Fruit fly (Drosophila melanogaster): ENCODE measurements around the gene IntS14.

The IntS14 gene

dm6 chr2L:1157679-1158518 lies 6.3 kb upstream of the IntS14 start, which contains the start of gene capt:
Gene capt, minus strand, starts transcription at chr2L:1158262.
- TF ChIP-seq EcR (GFP tag; optimal IDR thresholded peaks at IDR 0.05) (peak; percentile 82), CG4496 (GFP tag; IDR thresholded peaks at IDR 0.05) (no peak), CG32121 (GFP tag; IDR thresholded peaks at IDR 0.05) (peak; percentile 26; the same call in 1 of the 2 replicates), Pif1A (GFP tag; optimal IDR thresholded peaks at IDR 0.05) (no peak), CG10348 (GFP tag; IDR thresholded peaks at IDR 0.05) (no peak), CG9948 (tag; optimal IDR thresholded peaks at IDR 0.05) (peak; percentile 23), Ets98B (GFP tag; IDR thresholded peaks at IDR 0.05) (peak; percentile 7; the same call in 1 of the 2 replicates), Snoo (tag; optimal IDR thresholded peaks at IDR 0.05) (no peak), CG15710 (tag; optimal IDR thresholded peaks at IDR 0.05) (peak; percentile 48), CG13204 (GFP tag; optimal IDR thresholded peaks at IDR 0.05) (no peak), CG8159 (tag; optimal IDR thresholded peaks at IDR 0.05) (peak; percentile 53), Pif1B (GFP tag; optimal IDR thresholded peaks at IDR 0.05) (no peak), CG17806 (tag; optimal IDR thresholded peaks at IDR 0.05) (peak; percentile 20), CG8301 (tag; optimal IDR thresholded peaks at IDR 0.05) (peak; percentile 15)

dm6 chr2L:1158519-1159319 lies 5.5 kb upstream of the IntS14 start, which contains the start of gene Tango14:
Gene Tango14, plus strand, starts transcription at chr2L:1158661.
- TF ChIP-seq gl (tag; optimal IDR thresholded peaks at IDR 0.05) = no peak
- TF ChIP-seq fd96Ca (GFP tag; IDR thresholded peaks at IDR 0.05) = 0 out of 3 replicates have a peak, but pooled peaks have one; percentile 38
- 0 out of 3 replicates have a peak, but pooled peaks have one; percentile 42 for TF ChIP-seq CG4496 (GFP tag; IDR thresholded peaks at IDR 0.05)

dm6 chr2L:1163538-1164143 lies 602 bp upstream of the IntS14 start, which contains the start of gene CG5080:
Gene CG5080, minus strand, starts transcription at chr2L:1163886.
- TF ChIP-seq fd96Ca (GFP tag; IDR thresholded peaks at IDR 0.05) = 0 out of 3 replicates have a peak, but pooled peaks have one; percentile 16
- no peak for TF ChIP-seq CG13204 (GFP tag; optimal IDR thresholded peaks at IDR 0.05)
- TF ChIP-seq CG15710 (tag; optimal IDR thresholded peaks at IDR 0.05) = no peak
- TF ChIP-seq CG34367 (tag; optimal IDR thresholded peaks at IDR 0.05) = no peak
- TF ChIP-seq Snoo (tag; optimal IDR thresholded peaks at IDR 0.05) = no peak

- TF ChIP-seq CG8301 (tag; optimal IDR thresholded peaks at IDR 0.05) = no peak
- TF ChIP-seq fd96Ca (GFP tag; IDR thresholded peaks at IDR 0.05) = no peak
- no peak for TF ChIP-seq D1 (tag; optimal IDR thresholded peaks at IDR 0.05)
- TF ChIP-seq CG17806 (tag; optimal IDR thresholded peaks at IDR 0.05) = no peak
- no peak for TF ChIP-seq CG15710 (tag; optimal IDR thresholded peaks at IDR 0.05)
- no peak for TF ChIP-seq CG4496 (GFP tag; IDR thresholded peaks at IDR 0.05)
- TF ChIP-seq CG14655 (GFP tag; optimal IDR thresholded peaks at IDR 0.05) = no peak
- no peak for TF ChIP-seq gl (tag; optimal IDR thresholded peaks at IDR 0.05)
Measured at dm6 chr2L:1166326-1166725, 2.1 kb downstream of the IntS14 start, which contains the start of gene CG14341. Gene CG14341, plus strand, starts transcription at chr2L:1166506.

dm6 chr2L:1169867-1170415 lies 5.7 kb downstream of the IntS14 start, which contains the start of the genes CG31922 and Plap:
Gene CG31922, plus strand, starts transcription at chr2L:1170181.
Gene Plap, minus strand, starts transcription at chr2L:1170365.
- TF ChIP-seq Pif1A (GFP tag; optimal IDR thresholded peaks at IDR 0.05) (no peak), Pif1B (GFP tag; optimal IDR thresholded peaks at IDR 0.05) (no peak), EcR (GFP tag; optimal IDR thresholded peaks at IDR 0.05) (peak; percentile 99), CG8301 (tag; optimal IDR thresholded peaks at IDR 0.05) (no peak), rn (GFP tag; IDR thresholded peaks at IDR 0.05) (no peak), Ets98B (GFP tag; IDR thresholded peaks at IDR 0.05) (peak; percentile 24; the same call in 1 of the 2 replicates), CG32121 (GFP tag; IDR thresholded peaks at IDR 0.05) (no peak), fd96Ca (GFP tag; IDR thresholded peaks at IDR 0.05) (0 out of 3 replicates have a peak, but pooled peaks have one; percentile 22), Snoo (tag; optimal IDR thresholded peaks at IDR 0.05) (peak; percentile 9), CG10348 (GFP tag; IDR thresholded peaks at IDR 0.05) (no peak), CG13204 (GFP tag; optimal IDR thresholded peaks at IDR 0.05) (no peak), CG15710 (tag; optimal IDR thresholded peaks at IDR 0.05) (peak; percentile 63), CG4496 (GFP tag; IDR thresholded peaks at IDR 0.05) (no peak), gl (tag; optimal IDR thresholded peaks at IDR 0.05) (no peak), CG8159 (tag; optimal IDR thresholded peaks at IDR 0.05) (peak; percentile 42), D1 (tag; optimal IDR thresholded peaks at IDR 0.05) (no peak), CG12605 (GFP tag; IDR thresholded peaks at IDR 0.05) (no peak), CG17806 (tag; optimal IDR thresholded peaks at IDR 0.05) (peak; percentile 42), CG9948 (tag; optimal IDR thresholded peaks at IDR 0.05) (peak; percentile 22), CG34367 (tag; optimal IDR thresholded peaks at IDR 0.05) (peak; percentile 3)
